Worm (Caenorhabditis elegans) whole organism, L1 larva: ENCODE results near the gene C17B7.8.

Experiments used
- C34B4.2 ChIP-seq: sonication (generic microtip); optimal IDR thresholded peaks from 2 replicates; lab custom pipeline; 2017; ENCODE audit warnings: mild to moderate bottlenecking, missing genetic modification characterization, missing compliant biosample characterization
- F16B12.6 ChIP-seq: fragments of 150-350 bp; optimal IDR thresholded peaks from 2 replicates; lab custom pipeline; 2014; ENCODE audit warnings: missing biosample characterization, missing genetic modification characterization
- blmp-1 ChIP-seq: fragments of 150-350 bp; optimal IDR thresholded peaks from 2 replicates; lab custom pipeline; 2014; ENCODE audit warnings: missing biosample characterization, missing genetic modification characterization
- ceh-8 ChIP-seq: fragments of 200-800 bp; sonication (Bioruptor generic); optimal IDR thresholded peaks from 2 replicates; lab custom pipeline; 2018; ENCODE audit warnings: mild to moderate bottlenecking, missing genetic modification characterization, moderate library complexity, missing compliant biosample characterization
- ces-1 ChIP-seq: fragments of 150-350 bp; optimal IDR thresholded peaks from 2 replicates; lab custom pipeline; 2014; ENCODE audit warnings: missing biosample characterization, missing genetic modification reagents, missing genetic modification characterization
- dpl-1 ChIP-seq, 3 experiments: fragments of 150-350 bp in 2 of 3; sonication (generic microtip) in 1 of 3; optimal IDR thresholded peaks; 2 replicates each; lab custom pipeline; 2014 to 2017; ENCODE audit warnings: missing biosample characterization in 3 of 3, missing genetic modification characterization in 3 of 3, missing genetic modification reagents in 3 of 3
- efl-1 ChIP-seq, 4 experiments: fragments of 150-350 bp; optimal IDR thresholded peaks in 3 of 4; peaks in 1 of 4; 1 replicate in 1 of 4; 2 replicates in 3 of 4; lab custom pipeline; 2014; ENCODE audit warnings: missing biosample characterization in 2 of 4, missing genetic modification characterization in 2 of 4, missing genetic modification reagents in 2 of 4
- fos-1 ChIP-seq: fragments of 150-350 bp; optimal IDR thresholded peaks from 2 replicates; lab custom pipeline; 2014; ENCODE audit warnings: missing biosample characterization, missing genetic modification characterization
- hlh-4 ChIP-seq: sonication (generic microtip); optimal IDR thresholded peaks from 2 replicates; lab custom pipeline; 2016; ENCODE audit warnings: mild to moderate bottlenecking, missing genetic modification characterization, missing compliant biosample characterization
- jun-1 ChIP-seq: fragments of 150-350 bp; optimal IDR thresholded peaks from 2 replicates; lab custom pipeline; 2014; ENCODE audit warnings: missing biosample characterization, missing genetic modification reagents, missing genetic modification characterization
- lin-14 ChIP-seq: fragments of 200-800 bp; sonication (Bioruptor generic); optimal IDR thresholded peaks from 2 replicates; lab custom pipeline; 2018; ENCODE audit warnings: mild to moderate bottlenecking, missing genetic modification characterization, moderate library complexity, missing compliant biosample characterization
- lin-35 ChIP-seq, 2 experiments: fragments of 150-350 bp; optimal IDR thresholded peaks; 2 replicates each; lab custom pipeline; 2014; ENCODE audit warnings: missing biosample characterization in 2 of 2, missing genetic modification characterization in 2 of 2, missing genetic modification reagents in 2 of 2
- lin-39 ChIP-seq: fragments of 150-350 bp; optimal IDR thresholded peaks from 2 replicates; lab custom pipeline; 2014; ENCODE audit warnings: missing biosample characterization, missing genetic modification reagents, missing genetic modification characterization
- lsy-2 ChIP-seq, 2 experiments: fragments of 150-350 bp; optimal IDR thresholded peaks; 2 replicates each; lab custom pipeline; 2014; ENCODE audit warnings: missing biosample characterization in 2 of 2, missing genetic modification characterization in 2 of 2
- mep-1 ChIP-seq: fragments of 150-350 bp; optimal IDR thresholded peaks from 2 replicates; lab custom pipeline; 2014; ENCODE audit warnings: missing biosample characterization, missing genetic modification characterization
- nhr-19 ChIP-seq: fragments of 200-800 bp; sonication (Bioruptor generic); conservative IDR thresholded peaks from 2 replicates; pipeline ENCODE4 v1.3.6; 2022; ENCODE audit warnings: missing genetic modification characterization, missing compliant biosample characterization
- nhr-20 ChIP-seq: sonication (generic microtip); optimal IDR thresholded peaks from 2 replicates; lab custom pipeline; 2016; ENCODE audit warnings: mild to moderate bottlenecking, missing genetic modification characterization, missing compliant biosample characterization
- nhr-47 ChIP-seq: sonication (generic microtip); optimal IDR thresholded peaks from 2 replicates; lab custom pipeline; 2016; ENCODE audit warnings: mild to moderate bottlenecking, missing genetic modification characterization, moderate library complexity, missing compliant biosample characterization
- nhr-71 ChIP-seq: sonication (generic microtip); optimal IDR thresholded peaks from 2 replicates; lab custom pipeline; 2016; ENCODE audit warnings: mild to moderate bottlenecking, missing genetic modification characterization, moderate library complexity, missing compliant biosample characterization
- nhr-84 ChIP-seq: sonication (generic microtip); optimal IDR thresholded peaks from 2 replicates; lab custom pipeline; 2017; ENCODE audit warnings: missing biosample characterization, missing genetic modification characterization
- nhr-85 ChIP-seq: sonication (generic microtip); peaks from one replicate; lab custom pipeline; 2016; ENCODE audit warnings: missing genetic modification characterization, inconsistent platforms, missing compliant biosample characterization
- rnt-1 ChIP-seq: sonication (generic microtip); optimal IDR thresholded peaks from 2 replicates; lab custom pipeline; 2016; ENCODE audit warnings: mild to moderate bottlenecking, missing genetic modification characterization, moderate library complexity, missing compliant biosample characterization
- snu-23 ChIP-seq: sonication (generic microtip); optimal IDR thresholded peaks from 2 replicates; lab custom pipeline; 2016; ENCODE audit warnings: missing genetic modification characterization, missing compliant biosample characterization
- swsn-7 ChIP-seq: sonication (generic microtip); optimal IDR thresholded peaks from 2 replicates; lab custom pipeline; 2016; ENCODE audit warnings: missing genetic modification characterization, missing compliant biosample characterization
- unc-130 ChIP-seq: fragments of 150-350 bp; optimal IDR thresholded peaks from 2 replicates; lab custom pipeline; 2017; ENCODE audit warnings: missing biosample characterization, missing genetic modification characterization, inconsistent platforms
- vab-15 ChIP-seq: sonication (generic microtip); optimal IDR thresholded peaks from 2 replicates; lab custom pipeline; 2017; ENCODE audit warnings: missing genotype, mild to moderate bottlenecking, missing genetic modification characterization, missing compliant biosample characterization
- zip-4 ChIP-seq: fragments of 200-800 bp; sonication (Bioruptor generic); optimal IDR thresholded peaks from 2 replicates; lab custom pipeline; 2018; ENCODE audit warnings: mild to moderate bottlenecking, missing genetic modification characterization, moderate library complexity, missing compliant biosample characterization
- ztf-4 ChIP-seq: fragments of 150-350 bp; optimal IDR thresholded peaks from 2 replicates; lab custom pipeline; 2014; ENCODE audit warnings: missing biosample characterization, missing genetic modification characterization

Gene C17B7.8

DNA sequence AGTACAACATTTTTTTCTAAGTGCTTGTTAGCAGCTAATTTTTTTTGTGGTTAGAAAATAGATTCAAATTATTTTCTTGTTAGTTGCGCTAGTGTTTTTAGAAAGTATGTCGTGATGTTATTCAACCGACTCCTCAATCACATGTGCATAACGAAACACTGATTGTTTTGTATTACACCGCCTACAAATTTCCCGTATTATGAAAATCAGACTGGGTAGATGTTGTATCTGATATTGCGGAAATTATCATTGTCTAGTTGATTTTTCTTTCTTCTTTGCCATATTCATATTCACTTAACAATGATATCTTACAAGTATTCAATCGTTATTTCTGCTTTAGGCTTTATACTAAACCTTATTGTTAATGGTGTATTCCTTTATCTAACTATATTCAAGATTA is 27.2 kb upstream of the C17B7.8 start, which contains the start of gene str-63:
str-63 (plus strand) TSS at position 301 of the 400 bp plus-strand sequence.
- TF ChIP-seq unc-130 (tag; lab: Kevin White, UChicago), result no peak

DNA sequence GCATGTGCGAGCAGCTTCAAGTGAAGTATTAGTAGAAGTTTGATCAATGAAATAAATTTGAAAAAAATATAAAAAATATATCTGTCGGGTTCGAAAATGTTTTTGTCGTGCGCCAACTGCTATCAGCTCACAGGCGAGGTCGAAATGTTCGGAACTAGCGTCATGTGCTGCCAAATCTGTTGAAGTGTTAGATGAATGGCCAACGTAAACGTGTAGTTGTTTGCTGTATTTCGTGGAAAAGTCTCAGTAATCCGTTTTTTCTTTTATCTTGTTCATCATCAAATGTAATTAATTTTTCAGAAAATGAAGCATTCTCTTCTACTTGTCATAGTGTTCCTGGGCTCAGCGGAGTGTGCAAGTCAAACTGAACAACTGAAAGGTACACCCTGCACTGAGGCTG is 25.8 kb upstream of the C17B7.8 start, which contains the start of gene C17B7.15:
C17B7.15 (plus strand) TSS at position 301 of the 400 bp plus-strand sequence.
- TF ChIP-seq fos-1 (tag; lab: Kevin White, UChicago), result no peak
- peak; percentile 12 for TF ChIP-seq lin-14 (GFP tag; lab: Kevin White, UChicago)

ce11 chrV:3347486-3347885 is 23.4 kb upstream of the C17B7.8 start:
- peak; percentile 49 for TF ChIP-seq lin-14 (GFP tag; lab: Kevin White, UChicago)
- no peak for TF ChIP-seq lin-39 (tag; lab: Kevin White, UChicago)
- peak; percentile 43 for TF ChIP-seq nhr-71 (tag; lab: Kevin White, UChicago)
- TF ChIP-seq rnt-1, result peak; percentile 57
- peak; percentile 22; the same call in 1 of the 2 replicates for TF ChIP-seq nhr-19
- TF ChIP-seq nhr-20 (tag; lab: Kevin White, UChicago), result peak; percentile 12
- TF ChIP-seq zip-4 (GFP tag; lab: Kevin White, UChicago), result no peak

DNA sequence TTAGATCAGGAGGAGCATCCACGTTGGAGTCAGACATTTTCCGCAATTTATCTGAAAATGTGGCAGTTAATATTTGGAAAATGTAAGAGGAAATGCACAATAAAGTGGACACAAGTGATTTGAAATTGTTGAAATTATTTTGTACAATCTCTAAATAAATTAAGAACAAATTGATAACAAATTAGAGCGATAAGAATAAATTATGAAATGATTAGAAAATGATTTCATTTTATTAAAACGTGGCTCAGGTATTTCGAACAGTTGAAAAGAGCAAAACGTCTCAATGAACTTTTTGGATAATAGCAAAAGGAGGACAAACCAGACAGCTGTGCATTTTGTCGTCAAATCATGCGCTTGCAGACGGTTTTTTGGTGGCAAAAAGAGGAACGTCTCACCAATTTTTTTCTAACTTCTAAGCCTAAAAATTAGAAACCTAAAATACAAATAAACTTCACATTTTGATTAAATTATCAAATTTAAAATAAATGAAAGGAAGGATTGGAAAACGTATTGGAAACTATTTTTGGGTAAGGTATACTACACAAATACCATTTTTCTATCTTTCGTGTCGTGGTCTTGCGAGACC is 22.4 kb upstream of the C17B7.8 start, which contains the start of gene fbxa-65:
fbxa-65 (minus strand) TSS at position 51 of the 586 bp plus-strand sequence.
- TF ChIP-seq blmp-1 (tag; lab: Kevin White, UChicago) (no peak), F16B12.6 (tag; lab: Kevin White, UChicago) (peak; percentile 79), nhr-84 (no peak), ceh-8 (GFP tag; lab: Kevin White, UChicago) (no peak), C34B4.2 (no peak), ces-1 (GFP tag; lab: Kevin White, UChicago) (no peak), lin-14 (GFP tag; lab: Kevin White, UChicago) (peak; percentile 34), snu-23 (GFP tag; lab: Kevin White, UChicago) (peak; percentile 19), nhr-71 (tag; lab: Kevin White, UChicago) (peak; percentile 19), lin-35 (GFP tag; optimal IDR thresholded peaks at IDR 0.05; lab: Kevin White, UChicago) (peak in 1 of 2 experiments; percentile 20), nhr-20 (tag; lab: Kevin White, UChicago) (peak; percentile 35), swsn-7 (tag; lab: Kevin White, UChicago) (peak; percentile 3), lsy-2 (tag; optimal IDR thresholded peaks at IDR 0.05; lab: Kevin White, UChicago) (peak in 1 of 2 experiments; percentile 2), nhr-85 (tag; lab: Kevin White, UChicago) (peak; percentile 60), dpl-1 (GFP tag; optimal IDR thresholded peaks at IDR 0.05; lab: Kevin White, UChicago) (peak in 2 of 3 experiments; percentile 28 to 47), vab-15 (no peak), fos-1 (tag; lab: Kevin White, UChicago) (no peak), nhr-47 (tag; lab: Kevin White, UChicago) (peak; percentile 14), efl-1 (optimal IDR thresholded peaks at IDR 0.05; lab: Kevin White, UChicago) (peak; percentile 9 to 39), efl-1 (GFP tag; optimal IDR thresholded peaks at IDR 0.05 in 1 of 2; lab: Kevin White, UChicago) (peak; percentile 36 to 85), mep-1 (tag; lab: Kevin White, UChicago) (peak; percentile 23)
- TF ChIP-seq, all 84 proteins: peak for 13

ce11 chrV:3344001-3344400 is 19.9 kb upstream of the C17B7.8 start:
- peak; percentile 57 for TF ChIP-seq nhr-19
- peak; percentile 81 for TF ChIP-seq nhr-71 (tag; lab: Kevin White, UChicago)
- TF ChIP-seq nhr-20 (tag; lab: Kevin White, UChicago), result peak; percentile 50
- TF ChIP-seq rnt-1, result peak; percentile 52
- no peak for TF ChIP-seq efl-1 (optimal IDR thresholded peaks at IDR 0.05; lab: Kevin White, UChicago)
- TF ChIP-seq efl-1 (GFP tag; optimal IDR thresholded peaks at IDR 0.05 in 1 of 2; lab: Kevin White, UChicago), result peak in 1 of 2 experiments; percentile 39
- no peak for TF ChIP-seq hlh-4 (tag; lab: Kevin White, UChicago)
- no peak for TF ChIP-seq ztf-4
- TF ChIP-seq lin-14 (GFP tag; lab: Kevin White, UChicago), result peak; percentile 83

DNA sequence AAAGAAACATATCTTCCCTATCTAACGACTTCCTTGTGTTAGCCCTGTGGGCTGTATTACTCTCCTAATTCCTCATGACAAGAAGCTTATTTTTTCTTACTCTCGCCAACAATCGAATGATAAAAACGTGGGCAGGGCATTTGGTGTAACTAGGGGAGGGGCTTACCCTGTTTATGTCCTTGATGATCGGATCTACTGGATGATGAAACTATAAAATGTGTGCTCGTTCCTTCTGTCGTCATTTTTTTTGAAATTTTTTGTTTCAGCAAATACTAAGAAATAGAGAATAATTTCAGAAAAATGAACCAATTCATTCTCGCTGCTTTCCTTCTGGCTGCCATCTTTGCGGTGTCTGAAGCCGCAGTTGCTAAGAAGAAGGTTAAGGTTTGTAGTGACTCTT is 18.4 kb upstream of the C17B7.8 start, which contains the start of gene C17B7.3:
C17B7.3 (plus strand) TSS at position 301 of the 400 bp plus-strand sequence.
- TF ChIP-seq jun-1, result no peak
- TF ChIP-seq efl-1 (optimal IDR thresholded peaks at IDR 0.05; lab: Kevin White, UChicago), result no peak
- peak in 1 of 2 experiments; percentile 55 for TF ChIP-seq efl-1 (GFP tag; optimal IDR thresholded peaks at IDR 0.05 in 1 of 2; lab: Kevin White, UChicago)
